Worm (Caenorhabditis elegans): ENCODE measurements around the gene srbc-39.

Gene srbc-39

DNA sequence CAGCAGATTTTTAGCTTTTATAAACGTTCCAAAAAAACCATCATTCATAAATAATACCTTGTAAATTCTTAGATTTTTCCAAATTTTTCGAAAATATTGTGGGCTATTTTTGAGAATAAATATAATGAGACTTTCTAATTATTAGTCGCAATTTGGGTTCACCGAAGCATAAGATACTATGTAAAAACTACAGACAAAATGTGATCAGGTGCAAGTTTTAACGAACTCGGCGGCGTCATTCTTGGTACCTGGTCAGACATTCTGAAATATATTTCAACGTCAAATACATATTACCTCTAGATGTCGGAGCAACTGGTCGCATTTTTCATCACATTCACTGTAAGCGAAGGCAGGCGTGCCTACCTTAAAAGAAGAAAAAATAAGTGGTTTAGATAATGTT lies 26.9 kb upstream of the srbc-39 start, which contains the start of gene srx-23:
Gene srx-23 (plus strand): TSS at position 301 of the 400 bp plus-strand sequence.
- TF ChIP-seq T22C8.4 (GFP tag; IDR thresholded peaks at IDR 0.05) (no peak), flt-1 (GFP tag; IDR thresholded peaks at IDR 0.05) (no peak), tab-1 (GFP tag; IDR thresholded peaks at IDR 0.05) (no peak), ztf-29 (GFP tag; IDR thresholded peaks at IDR 0.05) (no peak), med-1 (GFP tag; optimal IDR thresholded peaks at IDR 0.05; ENCODE audit: insufficient read depth) (no peak)

DNA sequence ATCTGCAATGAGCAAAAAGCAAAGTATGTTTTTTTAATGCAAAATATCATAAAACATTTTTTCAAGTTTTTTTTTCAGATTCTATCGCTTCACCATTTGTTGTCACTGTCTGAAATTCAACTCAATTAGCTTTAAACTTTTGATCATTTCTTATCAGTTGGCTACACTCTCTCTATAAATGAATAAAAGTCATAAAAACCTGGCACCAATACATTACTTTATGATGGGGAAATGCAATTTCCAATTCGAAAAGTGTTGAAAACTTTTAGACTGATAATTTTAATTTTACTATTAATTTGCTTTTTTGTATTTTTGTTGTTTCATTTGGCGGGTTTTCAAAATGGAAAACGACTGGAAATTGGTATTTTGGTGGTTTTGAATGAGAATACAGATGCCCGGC lies 25.1 kb upstream of the srbc-39 start, which contains the start of gene F31F4.1:
Gene F31F4.1 (plus strand): TSS at position 203 of the 400 bp plus-strand sequence.
- no peak for TF ChIP-seq tab-1 (GFP tag; IDR thresholded peaks at IDR 0.05)
- no peak for TF ChIP-seq med-1 (GFP tag; optimal IDR thresholded peaks at IDR 0.05; ENCODE audit: insufficient read depth)
- no peak for TF ChIP-seq klf-2 (GFP tag; conservative IDR thresholded peaks at IDR 0.05)
- no peak for TF ChIP-seq flt-1 (GFP tag; IDR thresholded peaks at IDR 0.05)
- TF ChIP-seq ref-1 (GFP tag; conservative IDR thresholded peaks at IDR 0.05), result no peak
- TF ChIP-seq cog-1 (tag; optimal IDR thresholded peaks at IDR 0.05), result no peak
- TF ChIP-seq T22C8.4 (GFP tag; IDR thresholded peaks at IDR 0.05), result no peak
- no peak for TF ChIP-seq ztf-29 (GFP tag; IDR thresholded peaks at IDR 0.05)
- TF ChIP-seq ztf-23 (GFP tag; IDR thresholded peaks at IDR 0.05), result no peak

DNA sequence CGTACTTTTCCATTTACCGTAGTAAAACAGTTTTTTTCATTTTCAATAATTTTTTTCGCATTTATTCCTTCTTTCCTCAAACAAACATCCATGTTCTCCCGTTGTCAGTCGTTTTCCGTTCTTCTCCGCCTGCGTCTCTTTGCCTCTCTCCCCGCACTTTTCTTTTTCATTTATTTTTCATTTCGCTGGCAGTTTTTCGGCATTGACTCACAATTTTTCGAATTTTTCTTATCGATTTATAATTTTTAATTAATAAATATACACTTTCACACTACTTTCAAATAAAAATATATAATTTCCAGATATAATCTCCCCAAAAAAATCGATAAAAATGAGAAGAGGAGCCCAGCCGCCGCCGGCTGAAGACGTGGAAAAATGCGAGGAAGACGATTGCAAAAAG lies 21.5 kb upstream of the srbc-39 start, which contains the start of gene H25P19.1:
Gene H25P19.1 (plus strand): TSS at position 301 of the 400 bp plus-strand sequence.
- TF ChIP-seq med-1 (GFP tag; optimal IDR thresholded peaks at IDR 0.05; ENCODE audit: insufficient read depth) (no peak), flt-1 (GFP tag; IDR thresholded peaks at IDR 0.05) (no peak), ztf-23 (GFP tag; IDR thresholded peaks at IDR 0.05) (no peak), T22C8.4 (GFP tag; IDR thresholded peaks at IDR 0.05) (no peak), tab-1 (GFP tag; IDR thresholded peaks at IDR 0.05) (no peak), ztf-29 (GFP tag; IDR thresholded peaks at IDR 0.05) (no peak), ref-1 (GFP tag; conservative IDR thresholded peaks at IDR 0.05) (no peak), klf-2 (GFP tag; conservative IDR thresholded peaks at IDR 0.05) (no peak), cog-1 (tag; optimal IDR thresholded peaks at IDR 0.05) (no peak)

DNA sequence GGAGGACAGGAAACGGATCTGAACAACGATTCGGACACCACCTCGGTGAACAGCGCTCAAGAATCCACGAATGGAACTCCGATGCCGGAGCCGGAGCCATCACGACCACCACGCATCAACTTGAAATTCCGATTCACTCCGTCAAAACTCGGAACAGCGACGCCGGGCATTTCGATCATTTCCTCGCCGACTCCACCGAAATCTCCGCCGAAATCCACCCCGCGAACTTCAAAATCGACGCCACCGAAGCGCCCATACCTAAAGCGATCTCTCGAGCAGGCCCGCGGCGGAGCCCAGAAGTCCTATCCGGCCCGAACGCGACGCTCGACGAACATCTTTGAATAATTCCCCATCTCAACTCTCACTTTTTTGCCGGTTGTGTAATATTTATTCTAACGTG lies 19.4 kb upstream of the srbc-39 start:
- TF ChIP-seq med-1 (GFP tag; optimal IDR thresholded peaks at IDR 0.05; ENCODE audit: insufficient read depth), result no peak
- no peak for TF ChIP-seq cog-1 (tag; optimal IDR thresholded peaks at IDR 0.05)
- TF ChIP-seq tab-1 (GFP tag; IDR thresholded peaks at IDR 0.05), result no peak
- no peak for TF ChIP-seq T22C8.4 (GFP tag; IDR thresholded peaks at IDR 0.05)

DNA sequence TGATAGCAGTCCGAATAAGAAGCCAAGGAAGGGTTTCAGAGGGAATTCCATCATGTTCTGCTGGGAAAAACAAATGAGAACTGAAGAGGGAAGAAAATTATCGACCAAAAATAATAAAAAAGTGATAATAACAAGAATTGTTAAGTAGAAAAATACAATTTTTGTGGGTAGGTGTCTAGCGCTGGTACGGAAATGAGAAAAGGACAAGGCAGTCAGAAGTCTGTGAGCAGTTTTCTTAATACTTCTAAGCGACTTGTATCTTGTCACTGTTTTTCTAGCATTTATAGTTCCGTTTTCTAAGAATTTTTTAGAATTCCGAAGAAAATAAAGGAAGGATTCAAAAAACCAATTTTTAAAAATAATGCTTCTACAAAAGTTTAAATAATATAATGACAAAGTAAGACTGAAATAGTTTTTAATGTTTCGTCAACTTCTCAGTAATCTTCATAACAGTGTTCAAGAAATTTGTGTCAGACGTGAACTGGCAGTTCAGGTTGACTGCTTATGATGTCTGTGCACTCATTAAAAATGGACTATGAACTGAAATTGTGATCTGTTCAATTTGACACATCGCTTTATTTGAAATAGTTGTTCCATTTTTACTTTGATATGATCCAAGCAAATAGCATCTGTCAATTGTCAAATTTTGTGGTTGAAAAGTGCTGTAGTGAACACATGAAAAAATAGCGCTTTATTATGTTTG lies 16.0 kb upstream of the srbc-39 start, which contains the start of gene srx-4:
Gene srx-4 (minus strand): TSS at position 51 of the 703 bp plus-strand sequence.
- TF ChIP-seq klf-2 (GFP tag; conservative IDR thresholded peaks at IDR 0.05) (no peak), ztf-23 (GFP tag; IDR thresholded peaks at IDR 0.05) (no peak), T22C8.4 (GFP tag; IDR thresholded peaks at IDR 0.05) (no peak), cog-1 (tag; optimal IDR thresholded peaks at IDR 0.05) (no peak), ztf-29 (GFP tag; IDR thresholded peaks at IDR 0.05) (no peak), med-1 (GFP tag; optimal IDR thresholded peaks at IDR 0.05; ENCODE audit: insufficient read depth) (no peak), tab-1 (GFP tag; IDR thresholded peaks at IDR 0.05) (no peak)

DNA sequence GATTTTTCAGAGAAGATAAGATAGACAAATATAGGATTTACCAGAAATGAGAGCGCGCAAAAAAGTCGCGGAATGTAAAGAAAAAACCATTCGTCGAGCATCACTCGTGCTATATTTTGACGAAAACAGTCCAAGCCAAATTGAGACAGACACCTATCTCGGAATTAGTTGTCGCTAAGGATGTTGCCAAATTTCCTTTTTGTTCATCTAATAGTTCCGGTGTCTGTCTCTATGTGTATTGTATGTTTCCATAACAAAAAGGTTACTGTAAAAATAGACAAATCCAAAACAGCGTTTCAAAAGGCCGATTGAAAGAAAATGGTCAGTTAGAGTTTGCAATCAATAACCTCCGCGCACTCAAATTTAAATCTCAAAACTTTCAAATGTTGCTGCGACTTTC lies 14.3 kb upstream of the srbc-39 start, which contains the start of gene srj-53:
Gene srj-53 (minus strand): TSS at position 101 of the 400 bp plus-strand sequence.
- TF ChIP-seq T22C8.4 (GFP tag; IDR thresholded peaks at IDR 0.05) (no peak), ztf-23 (GFP tag; IDR thresholded peaks at IDR 0.05) (no peak), ztf-29 (GFP tag; IDR thresholded peaks at IDR 0.05) (no peak), cog-1 (tag; optimal IDR thresholded peaks at IDR 0.05) (no peak), tab-1 (GFP tag; IDR thresholded peaks at IDR 0.05) (no peak), ref-1 (GFP tag; conservative IDR thresholded peaks at IDR 0.05) (no peak), klf-2 (GFP tag; conservative IDR thresholded peaks at IDR 0.05) (no peak), flt-1 (GFP tag; IDR thresholded peaks at IDR 0.05) (no peak), med-1 (GFP tag; optimal IDR thresholded peaks at IDR 0.05; ENCODE audit: insufficient read depth) (no peak)

DNA sequence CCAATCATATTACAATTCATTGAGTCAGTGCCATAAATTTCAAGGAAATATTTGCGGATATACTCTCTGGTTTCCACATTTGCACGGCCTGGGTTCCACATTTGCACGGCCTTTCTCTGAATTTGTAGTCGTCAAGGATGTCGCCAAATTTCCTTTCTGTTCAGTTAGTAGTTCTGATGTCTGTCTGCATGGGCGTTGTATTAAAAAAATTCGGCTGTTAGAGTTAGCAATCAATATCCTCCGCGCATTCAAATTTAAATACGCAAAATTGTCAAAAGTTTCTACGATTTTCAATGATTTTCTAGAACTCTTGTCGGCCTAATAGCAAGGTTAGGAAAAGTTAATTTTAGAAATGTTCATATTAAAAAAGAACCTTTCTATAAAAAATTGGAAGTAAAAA lies 13.0 kb upstream of the srbc-39 start, which contains the start of gene srj-52:
Gene srj-52 (minus strand): TSS at position 101 of the 400 bp plus-strand sequence.
- no peak for TF ChIP-seq tab-1 (GFP tag; IDR thresholded peaks at IDR 0.05)
- TF ChIP-seq ztf-23 (GFP tag; IDR thresholded peaks at IDR 0.05), result no peak
- no peak for TF ChIP-seq klf-2 (GFP tag; conservative IDR thresholded peaks at IDR 0.05)
- TF ChIP-seq flt-1 (GFP tag; IDR thresholded peaks at IDR 0.05), result no peak
- no peak for TF ChIP-seq ztf-29 (GFP tag; IDR thresholded peaks at IDR 0.05)
- no peak for TF ChIP-seq ref-1 (GFP tag; conservative IDR thresholded peaks at IDR 0.05)
- no peak for TF ChIP-seq cog-1 (tag; optimal IDR thresholded peaks at IDR 0.05)

DNA sequence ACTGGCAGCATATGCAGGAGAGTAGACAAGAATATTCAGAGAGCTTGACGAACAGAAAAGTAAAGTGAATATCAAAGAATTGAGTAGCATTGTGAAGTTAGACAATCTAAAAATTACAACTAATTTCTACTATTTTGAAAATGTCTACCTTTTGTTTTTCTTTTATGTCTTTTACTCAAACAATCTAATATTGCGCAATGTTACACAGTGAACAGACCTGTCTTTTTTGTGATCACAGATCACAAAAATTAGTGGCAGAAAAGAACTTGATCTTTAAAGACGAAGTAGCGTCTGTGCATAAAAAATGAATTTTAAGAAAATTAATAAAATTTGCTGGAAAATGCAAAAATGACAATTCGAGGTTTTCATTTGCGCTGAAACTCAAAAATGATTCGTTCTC lies 9.9 kb upstream of the srbc-39 start:
- TF ChIP-seq flt-1 (GFP tag; IDR thresholded peaks at IDR 0.05) (no peak), ref-1 (GFP tag; conservative IDR thresholded peaks at IDR 0.05) (no peak), T22C8.4 (GFP tag; IDR thresholded peaks at IDR 0.05) (no peak), ztf-23 (GFP tag; IDR thresholded peaks at IDR 0.05) (no peak), klf-2 (GFP tag; conservative IDR thresholded peaks at IDR 0.05) (no peak), tab-1 (GFP tag; IDR thresholded peaks at IDR 0.05) (no peak), ztf-29 (GFP tag; IDR thresholded peaks at IDR 0.05) (no peak), med-1 (GFP tag; optimal IDR thresholded peaks at IDR 0.05; ENCODE audit: insufficient read depth) (no peak), cog-1 (tag; optimal IDR thresholded peaks at IDR 0.05) (no peak)

DNA sequence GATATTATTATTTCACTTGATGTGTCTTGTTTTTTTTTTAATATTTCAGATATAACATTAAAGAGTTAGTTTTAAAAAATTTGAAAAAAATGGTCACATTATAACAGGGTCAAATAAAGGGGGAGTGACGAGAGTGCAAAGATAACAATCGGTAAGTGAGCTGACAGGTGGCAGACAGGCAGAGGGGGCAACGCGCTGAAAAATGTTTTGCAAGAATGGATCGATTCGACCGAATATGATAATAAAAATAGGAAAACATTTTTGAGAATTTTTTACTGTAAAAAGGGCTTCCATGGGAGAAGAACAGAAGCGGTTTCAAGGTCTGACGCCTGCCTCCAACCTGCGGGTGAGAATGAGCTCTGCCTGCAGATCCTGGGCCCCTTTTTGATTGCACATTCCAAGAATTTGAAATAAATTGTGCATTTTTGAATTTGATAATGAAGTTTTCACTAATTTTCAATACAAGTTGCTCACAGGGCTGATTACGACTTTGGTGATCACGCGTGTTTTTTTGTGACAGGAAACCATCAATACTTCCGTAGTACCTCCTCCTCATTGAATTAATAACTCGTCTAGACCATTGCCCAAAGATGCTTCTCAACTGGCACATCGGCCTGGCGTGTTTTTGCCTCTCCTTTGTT lies 9.3 kb upstream of the srbc-39 start, which contains the start of the genes ugt-29 and srx-5:
Gene ugt-29 (minus strand): TSS at position 101 of the 641 bp plus-strand sequence.
Gene srx-5 (plus strand): TSS at position 591 of the 641 bp plus-strand sequence.
- TF ChIP-seq cog-1 (tag; optimal IDR thresholded peaks at IDR 0.05) (no peak), ztf-23 (GFP tag; IDR thresholded peaks at IDR 0.05) (no peak), ztf-29 (GFP tag; IDR thresholded peaks at IDR 0.05) (no peak), tab-1 (GFP tag; IDR thresholded peaks at IDR 0.05) (no peak), T22C8.4 (GFP tag; IDR thresholded peaks at IDR 0.05) (no peak), flt-1 (GFP tag; IDR thresholded peaks at IDR 0.05) (no peak), med-1 (GFP tag; optimal IDR thresholded peaks at IDR 0.05; ENCODE audit: insufficient read depth) (no peak), klf-2 (GFP tag; conservative IDR thresholded peaks at IDR 0.05) (no peak), ref-1 (GFP tag; conservative IDR thresholded peaks at IDR 0.05) (no peak)

All from whole organism, midembryonic.